Worm (Caenorhabditis elegans) whole organism, young adult: ENCODE data around the gene hmg-1.1.

Experiments used
- B0019.2 ChIP-seq: fragments of 200-800 bp; sonication (Bioruptor generic); conservative IDR thresholded peaks from 2 replicates; pipeline ENCODE4 v1.3.6; 2022; ENCODE audit warnings: missing genetic modification reagents, missing genetic modification characterization, missing compliant biosample characterization
- F10E7.11 ChIP-seq: sonication (generic microtip); optimal IDR thresholded peaks from 2 replicates; lab custom pipeline; 2017; ENCODE audit warnings: mild to moderate bottlenecking, missing genetic modification characterization, moderate library complexity, missing compliant biosample characterization
- F37B4.10 ChIP-seq: fragments of 200-800 bp; sonication (Bioruptor generic); IDR thresholded peaks from 2 replicates; pipeline ENCODE4 v1.3.6; 2022; ENCODE audit warnings: missing genetic modification characterization, missing compliant biosample characterization
- F49E8.2 ChIP-seq: sonication (generic microtip); optimal IDR thresholded peaks from 3 replicates; lab custom pipeline; 2017; ENCODE audit warnings: missing genetic modification characterization, mild to moderate bottlenecking, missing compliant biosample characterization, antibody characterized with exemption, moderate library complexity; ENCODE audit not compliant: insufficient read depth
- F57A8.1 ChIP-seq: fragments of 200-800 bp; sonication (Bioruptor generic); optimal IDR thresholded peaks from 2 replicates; lab custom pipeline; 2018; ENCODE audit warnings: mild to moderate bottlenecking, missing genetic modification characterization, moderate library complexity, missing compliant biosample characterization
- T26A5.8 ChIP-seq: sonication (generic microtip); optimal IDR thresholded peaks from 2 replicates; lab custom pipeline; 2016; ENCODE audit warnings: missing genetic modification characterization, missing compliant biosample characterization
- Y53F4B.3 ChIP-seq: fragments of 200-800 bp; sonication (Bioruptor generic); IDR thresholded peaks from 2 replicates; pipeline ENCODE4 v1.3.6; 2022; ENCODE audit warnings: missing genetic modification reagents, missing genetic modification characterization, missing compliant biosample characterization
- Y53G8AR.9 ChIP-seq: fragments of 200-800 bp; sonication (Bioruptor generic); conservative IDR thresholded peaks from 2 replicates; pipeline ENCODE4 v1.3.6; 2022; ENCODE audit warnings: missing genetic modification reagents, missing genetic modification characterization, missing compliant biosample characterization
- ZK185.1 ChIP-seq: sonication (generic microtip); optimal IDR thresholded peaks from 2 replicates; lab custom pipeline; 2016; ENCODE audit warnings: mild to moderate bottlenecking, missing genetic modification characterization, missing compliant biosample characterization; ENCODE audit not compliant: poor library complexity, severe bottlenecking
- aptf-2 ChIP-seq: fragments of 200-800 bp; sonication (Bioruptor generic); conservative IDR thresholded peaks from 2 replicates; pipeline ENCODE4 v1.3.6; 2022; ENCODE audit warnings: missing genetic modification reagents, missing genetic modification characterization, missing compliant biosample characterization
- attf-3 ChIP-seq: fragments of 200-800 bp; sonication (Bioruptor generic); conservative IDR thresholded peaks from 2 replicates; pipeline ENCODE4 v1.3.6; 2022; ENCODE audit warnings: missing genetic modification reagents, missing genetic modification characterization, missing compliant biosample characterization
- bed-2 ChIP-seq: fragments of 200-800 bp; sonication (Bioruptor generic); IDR thresholded peaks from 2 replicates; pipeline ENCODE4 v1.3.6; 2022; ENCODE audit warnings: missing genetic modification reagents, missing genetic modification characterization, missing compliant biosample characterization
- ceh-100 ChIP-seq: fragments of 200-800 bp; sonication (Bioruptor generic); IDR thresholded peaks from 2 replicates; pipeline ENCODE4 v1.3.6; 2022; ENCODE audit warnings: missing genetic modification reagents, missing genetic modification characterization, missing compliant biosample characterization
- ceh-27 ChIP-seq: fragments of 200-800 bp; sonication (Bioruptor generic); optimal IDR thresholded peaks from 2 replicates; lab custom pipeline; 2018; ENCODE audit warnings: mild to moderate bottlenecking, missing genetic modification characterization, moderate library complexity, missing compliant biosample characterization
- ceh-79 ChIP-seq: sonication (generic microtip); optimal IDR thresholded peaks from 2 replicates; lab custom pipeline; 2017; ENCODE audit warnings: mild to moderate bottlenecking, missing genetic modification characterization, missing compliant biosample characterization
- die-1 ChIP-seq: sonication (generic microtip); optimal IDR thresholded peaks from 2 replicates; lab custom pipeline; 2016; ENCODE audit warnings: missing genotype, mild to moderate bottlenecking, missing genetic modification characterization, missing compliant biosample characterization
- efl-1 ChIP-seq: fragments of 150-350 bp; optimal IDR thresholded peaks from 2 replicates; lab custom pipeline; 2014; ENCODE audit warnings: missing biosample characterization, missing genetic modification reagents, missing genetic modification characterization
- egl-18 ChIP-seq: fragments of 200-800 bp; sonication (Bioruptor generic); IDR thresholded peaks from 2 replicates; pipeline ENCODE4 v1.3.6; 2022; ENCODE audit warnings: missing genetic modification reagents, missing genetic modification characterization, missing compliant biosample characterization
- egrh-3 ChIP-seq: fragments of 200-800 bp; sonication (Bioruptor generic); IDR thresholded peaks from 2 replicates; pipeline ENCODE4 v1.3.6; 2022; ENCODE audit warnings: missing genetic modification reagents, missing genetic modification characterization, missing compliant biosample characterization
- fkh-3 ChIP-seq: sonication (generic microtip); optimal IDR thresholded peaks from 2 replicates; lab custom pipeline; 2016; ENCODE audit warnings: mild to moderate bottlenecking, missing genetic modification characterization, missing compliant biosample characterization
- hmg-1.2 ChIP-seq: fragments of 200-800 bp; sonication (Bioruptor generic); IDR thresholded peaks from 2 replicates; pipeline ENCODE4 v1.3.6; 2022; ENCODE audit warnings: missing genetic modification reagents, missing genetic modification characterization, missing compliant biosample characterization
- lin-35 ChIP-seq, 3 experiments: fragments of 150-350 bp in 2 of 3; sonication (generic microtip) in 1 of 3; optimal IDR thresholded peaks; 2 replicates each; lab custom pipeline; 2014 to 2018; ENCODE audit warnings: missing biosample characterization in 3 of 3, missing genetic modification characterization in 3 of 3, missing genetic modification reagents in 3 of 3
- lin-40 ChIP-seq: sonication (generic microtip); optimal IDR thresholded peaks from 2 replicates; lab custom pipeline; 2016; ENCODE audit warnings: missing genetic modification characterization, mild to moderate bottlenecking, missing compliant biosample characterization, missing genotype, missing genetic modification reagents
- lin-54 ChIP-seq: fragments of 200-800 bp; sonication (Bioruptor generic); optimal IDR thresholded peaks from 2 replicates; lab custom pipeline; 2018; ENCODE audit warnings: mild to moderate bottlenecking, missing genetic modification characterization, missing compliant biosample characterization
- madf-6 ChIP-seq: fragments of 200-800 bp; sonication (Bioruptor generic); IDR thresholded peaks from 2 replicates; pipeline ENCODE4 v1.3.6; 2022; ENCODE audit warnings: missing genetic modification reagents, missing genetic modification characterization, missing compliant biosample characterization
- nfya-2 ChIP-seq: fragments of 200-800 bp; sonication (Bioruptor generic); IDR thresholded peaks from 2 replicates; pipeline ENCODE4 v1.3.6; 2022; ENCODE audit warnings: missing genetic modification reagents, missing genetic modification characterization, missing compliant biosample characterization
- nhr-179 ChIP-seq: sonication (generic microtip); optimal IDR thresholded peaks from 2 replicates; lab custom pipeline; 2016; ENCODE audit warnings: mild to moderate bottlenecking, missing genetic modification characterization, missing compliant biosample characterization
- nhr-90 ChIP-seq: sonication (generic microtip); optimal IDR thresholded peaks from 2 replicates; lab custom pipeline; 2016; ENCODE audit warnings: missing genotype, mild to moderate bottlenecking, missing genetic modification characterization, missing compliant biosample characterization
- rcor-1 ChIP-seq: fragments of 200-800 bp; sonication (Bioruptor generic); IDR thresholded peaks from 2 replicates; pipeline ENCODE4 v1.3.6; 2022; ENCODE audit warnings: missing genetic modification reagents, missing genetic modification characterization, missing compliant biosample characterization
- rec-8 ChIP-seq, 2 experiments: sonication (generic microtip); optimal IDR thresholded peaks; 2 replicates each; lab custom pipeline; 2016; ENCODE audit warnings: mild to moderate bottlenecking in 2 of 2, missing genetic modification characterization in 2 of 2, missing genetic modification reagents in 2 of 2, missing genotype in 2 of 2, missing biosample characterization in 1 of 2, missing compliant biosample characterization in 1 of 2, moderate library complexity in 1 of 2
- rpc-1 ChIP-seq, 2 experiments: fragments of 150-350 bp in 1 of 2; sonication (generic microtip) in 1 of 2; optimal IDR thresholded peaks; 2 replicates each; lab custom pipeline; 2014 to 2018; ENCODE audit warnings: missing biosample characterization in 1 of 2, missing genetic modification characterization in 1 of 2, missing genetic modification reagents in 1 of 2, missing genotype in 1 of 2
- sdz-38 ChIP-seq: sonication (generic microtip); optimal IDR thresholded peaks from 2 replicates; lab custom pipeline; 2016; ENCODE audit warnings: missing genotype, missing genetic modification characterization, missing compliant biosample characterization
- snpc-1.3 ChIP-seq: sonication (generic microtip); optimal IDR thresholded peaks from 2 replicates; lab custom pipeline; 2017; ENCODE audit warnings: missing genetic modification characterization, mild to moderate bottlenecking, missing compliant biosample characterization, antibody characterized with exemption, moderate library complexity, missing genotype, missing genetic modification reagents; ENCODE audit not compliant: insufficient read depth
- snpc-3.4 ChIP-seq: sonication (generic microtip); optimal IDR thresholded peaks from 2 replicates; lab custom pipeline; 2017; ENCODE audit warnings: missing genetic modification characterization, mild to moderate bottlenecking, missing compliant biosample characterization, antibody characterized with exemption, moderate library complexity, missing genotype, missing genetic modification reagents
- sptf-2 ChIP-seq: fragments of 200-800 bp; sonication (Bioruptor generic); optimal IDR thresholded peaks from 2 replicates; lab custom pipeline; 2018; ENCODE audit warnings: mild to moderate bottlenecking, missing genetic modification characterization, missing compliant biosample characterization
- tbp1 ChIP-seq: fragments of 200-800 bp; sonication (Bioruptor generic); optimal IDR thresholded peaks from 2 replicates; lab custom pipeline; 2018; ENCODE audit warnings: mild to moderate bottlenecking, missing genetic modification characterization, missing compliant biosample characterization
- ztf-18 ChIP-seq: sonication (generic microtip); optimal IDR thresholded peaks from 2 replicates; lab custom pipeline; 2016; ENCODE audit warnings: missing genotype, mild to moderate bottlenecking, missing genetic modification characterization, missing compliant biosample characterization

hmg-1.1 gene

DNA sequence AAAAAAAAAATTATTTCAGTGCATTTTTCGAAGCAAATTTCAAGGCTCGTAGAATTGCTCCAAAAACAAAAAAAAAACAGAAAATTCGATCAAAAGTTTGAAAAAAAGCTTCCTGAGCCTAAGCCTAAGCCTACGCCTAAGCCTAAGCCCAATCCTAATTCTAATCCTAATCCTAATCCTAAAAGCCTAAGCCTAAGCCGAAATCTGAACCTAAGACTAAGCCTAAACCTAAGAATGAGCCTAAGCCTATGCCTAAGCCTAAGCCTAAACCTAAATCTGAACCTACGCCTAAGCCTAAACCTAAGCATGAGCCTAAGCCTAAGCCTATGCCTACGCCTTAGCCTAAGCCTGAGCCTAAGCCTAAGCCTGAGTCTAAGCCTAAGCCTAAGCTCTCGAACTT is 44.3 kb upstream of the hmg-1.1 start:
- TF ChIP-seq lin-35 (GFP tag; optimal IDR thresholded peaks at IDR 0.05; lab: Kevin White, UChicago) (no peak), tbp1 (GFP tag; lab: Kevin White, UChicago) (no peak), ZK185.1 (tag; lab: Kevin White, UChicago) (no peak), fkh-3 (tag; lab: Kevin White, UChicago) (no peak), ceh-27 (GFP tag; lab: Kevin White, UChicago) (no peak), snpc-3.4 (no peak), die-1 (tag; lab: Kevin White, UChicago) (no peak), Y53G8AR.9 (GFP tag; lab: Robert Waterston, UW) (no peak), lin-40 (tag; lab: Kevin White, UChicago) (no peak), aptf-2 (GFP tag; lab: Robert Waterston, UW) (no peak), rpc-1 (optimal IDR thresholded peaks at IDR 0.05; lab: Kevin White, UChicago) (no peak), rpc-1 (tag; optimal IDR thresholded peaks at IDR 0.05; lab: Kevin White, UChicago) (no peak), egrh-3 (no peak)
- TF ChIP-seq, all 124 proteins: peak for 0

DNA sequence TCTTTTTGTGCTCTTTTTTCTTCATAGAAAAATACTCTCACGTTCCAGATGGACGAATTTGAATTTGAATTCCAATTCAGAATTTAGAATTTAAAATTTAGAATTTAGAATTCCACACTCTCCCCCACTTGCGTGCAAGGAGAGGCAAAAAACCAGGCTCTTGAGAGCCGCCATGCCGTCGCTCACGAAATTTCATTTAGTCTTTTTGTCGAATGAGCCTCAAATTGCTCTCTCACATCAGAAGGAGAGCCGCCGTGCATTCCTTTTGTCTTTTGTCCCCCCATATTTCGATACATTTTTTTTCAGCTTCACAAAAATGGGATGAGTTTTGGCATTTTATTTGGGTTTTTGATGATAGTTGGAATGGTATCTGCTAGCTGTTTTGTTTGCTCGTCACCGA is 39.4 kb upstream of the hmg-1.1 start, which contains the start of gene hot-7:
Gene hot-7, plus strand, starts transcription at position 301 of the 400 bp plus-strand sequence.
- no peak for TF ChIP-seq Y53F4B.3
- no peak for TF ChIP-seq sptf-2 (GFP tag; lab: Kevin White, UChicago)
- no peak for TF ChIP-seq B0019.2
- no peak for TF ChIP-seq bed-2
- TF ChIP-seq ztf-18: no peak
- no peak for TF ChIP-seq rcor-1 (GFP tag; lab: Robert Waterston, UW)
- TF ChIP-seq lin-54 (GFP tag; lab: Kevin White, UChicago): no peak
- no peak for TF ChIP-seq lin-40 (tag; lab: Kevin White, UChicago)
- no peak for TF ChIP-seq ceh-27 (GFP tag; lab: Kevin White, UChicago)
- TF ChIP-seq rec-8 (tag; optimal IDR thresholded peaks at IDR 0.05; lab: Kevin White, UChicago): no peak
- no peak for TF ChIP-seq F49E8.2 (tag; lab: Kevin White, UChicago)
- TF ChIP-seq snpc-1.3 (tag; lab: Kevin White, UChicago): no peak
- no peak for TF ChIP-seq T26A5.8 (tag; lab: Kevin White, UChicago)
- no peak for TF ChIP-seq nhr-90
- TF ChIP-seq F10E7.11: no peak
- no peak for TF ChIP-seq egl-18 (GFP tag; lab: Robert Waterston, UW)

DNA sequence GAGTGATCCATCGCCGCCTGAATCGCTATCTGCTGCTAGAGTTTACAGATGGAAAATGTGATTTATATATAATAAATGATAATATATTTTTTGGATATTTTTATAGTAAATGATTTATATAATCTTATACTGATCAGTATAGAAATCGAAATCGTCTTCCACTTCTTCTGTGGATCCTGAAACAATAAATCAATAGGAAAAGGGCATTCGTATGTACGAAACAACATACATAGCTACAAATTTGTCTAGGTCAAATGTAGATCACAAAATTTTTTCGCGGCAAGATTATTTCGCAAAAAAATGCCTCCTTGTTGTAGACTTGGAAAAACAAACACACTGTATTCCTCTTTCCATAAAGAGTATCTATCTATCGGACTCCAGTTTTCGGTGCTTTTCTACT is 36.4 kb upstream of the hmg-1.1 start, which contains the start of gene Y48B6A.10:
Gene Y48B6A.10, plus strand, starts transcription at position 301 of the 400 bp plus-strand sequence.
- no peak for TF ChIP-seq F37B4.10 (GFP tag; lab: Robert Waterston, UW)
- TF ChIP-seq madf-6 (GFP tag; lab: Robert Waterston, UW): peak; percentile 39; the same call in 1 of the 2 replicates
- TF ChIP-seq sdz-38 (tag; lab: Kevin White, UChicago): no peak
- TF ChIP-seq attf-3 (GFP tag; lab: Robert Waterston, UW): no peak
- no peak for TF ChIP-seq ceh-100 (GFP tag; lab: Robert Waterston, UW)
- no peak for TF ChIP-seq ceh-79
- TF ChIP-seq nhr-179 (tag; lab: Kevin White, UChicago): no peak
- peak; percentile 19 for TF ChIP-seq efl-1
- TF ChIP-seq F57A8.1 (GFP tag; lab: Kevin White, UChicago): no peak
- TF ChIP-seq nfya-2 (GFP tag; lab: Robert Waterston, UW): no peak
- no peak for TF ChIP-seq hmg-1.2 (GFP tag; lab: Robert Waterston, UW)
- no peak for TF ChIP-seq lin-35 (GFP tag; optimal IDR thresholded peaks at IDR 0.05; lab: Kevin White, UChicago)
- TF ChIP-seq, all 124 proteins: peak for 2
